Fruit fly (Drosophila melanogaster) whole organism, embryonic: ENCODE measurements around the gene Slimp.

Experiments used
- B-H2 ChIP-seq: fragments of 200-800 bp; sonication (Bioruptor generic); optimal IDR thresholded peaks from 2 replicates; lab custom pipeline; 2018; ENCODE audit warnings: missing biosample characterization, mild to moderate bottlenecking, missing genetic modification characterization
- CG10267 ChIP-seq: fragments of 200-800 bp; sonication (Bioruptor generic); optimal IDR thresholded peaks from 2 replicates; lab custom pipeline; 2018; ENCODE audit warnings: missing biosample characterization, mild to moderate bottlenecking, missing genetic modification characterization, moderate library complexity
- CG10959 ChIP-seq: fragments of 200-800 bp; sonication (Bioruptor generic); IDR thresholded peaks from 2 replicates; pipeline ENCODE4 v1.3.6; 2022; ENCODE audit warnings: missing biosample characterization, missing genetic modification characterization
- CG12236 ChIP-seq: fragments of 200-800 bp; sonication (Bioruptor generic); optimal IDR thresholded peaks from 2 replicates; lab custom pipeline; 2016; ENCODE audit warnings: missing biosample characterization, missing genetic modification characterization
- CG12769 ChIP-seq: fragments of 200-800 bp; sonication (Bioruptor generic); optimal IDR thresholded peaks from 2 replicates; lab custom pipeline; 2019; ENCODE audit warnings: missing biosample characterization, mild to moderate bottlenecking, missing genetic modification characterization, moderate library complexity
- CG13123 ChIP-seq: fragments of 200-800 bp; sonication (Bioruptor generic); optimal IDR thresholded peaks from 2 replicates; lab custom pipeline; 2016; ENCODE audit warnings: missing biosample characterization, missing genetic modification characterization
- CG14014 ChIP-seq: fragments of 200-800 bp; sonication (Bioruptor generic); IDR thresholded peaks from 2 replicates; pipeline ENCODE4 v1.3.6; 2022; ENCODE audit warnings: missing biosample characterization, missing genetic modification characterization
- CG15479 ChIP-seq: fragments of 200-800 bp; sonication (Bioruptor generic); optimal IDR thresholded peaks from 3 replicates; lab custom pipeline; 2019; ENCODE audit warnings: missing biosample characterization, mild to moderate bottlenecking, missing genetic modification characterization, moderate library complexity
- CG16813 ChIP-seq: fragments of 200-800 bp; sonication (Bioruptor generic); IDR thresholded peaks from 3 replicates; pipeline ENCODE4 v1.3.6; 2022; ENCODE audit warnings: missing biosample characterization, missing genetic modification characterization; ENCODE audit not compliant: partially characterized antibody
- CG18619 ChIP-seq: fragments of 200-800 bp; sonication (Bioruptor generic); optimal IDR thresholded peaks from 3 replicates; lab custom pipeline; 2017; ENCODE audit warnings: missing biosample characterization, mild to moderate bottlenecking, missing genetic modification characterization
- CG30403 ChIP-seq: fragments of 200-800 bp; sonication (Bioruptor generic); optimal IDR thresholded peaks from 3 replicates; lab custom pipeline; 2016; ENCODE audit warnings: missing biosample characterization, missing genetic modification characterization
- CG31441 ChIP-seq: fragments of 200-800 bp; sonication (Bioruptor generic); IDR thresholded peaks from 2 replicates; pipeline ENCODE4 v1.3.6; 2022; ENCODE audit warnings: missing biosample characterization, missing genetic modification characterization
- CG3407 ChIP-seq: fragments of 200-800 bp; sonication (Bioruptor generic); optimal IDR thresholded peaks from 2 replicates; lab custom pipeline; 2018; ENCODE audit warnings: missing biosample characterization, mild to moderate bottlenecking, missing genetic modification characterization
- CG3995 ChIP-seq: fragments of 200-800 bp; sonication (Bioruptor generic); optimal IDR thresholded peaks from 3 replicates; lab custom pipeline; 2016; ENCODE audit warnings: missing biosample characterization, missing genetic modification characterization
- CG5953 ChIP-seq: fragments of 200-800 bp; sonication (Bioruptor generic); IDR thresholded peaks from 2 replicates; pipeline ENCODE4 v1.3.6; 2022; ENCODE audit warnings: missing biosample characterization, missing genetic modification characterization
- CG6765 ChIP-seq: fragments of 200-800 bp; sonication (Bioruptor generic); optimal IDR thresholded peaks from 3 replicates; lab custom pipeline; 2017; ENCODE audit warnings: missing biosample characterization, mild to moderate bottlenecking, missing genetic modification characterization
- CG7963 ChIP-seq: fragments of 200-800 bp; sonication (Bioruptor generic); IDR thresholded peaks from 3 replicates; pipeline ENCODE4 v1.3.6; 2022; ENCODE audit warnings: missing biosample characterization, missing genetic modification characterization; ENCODE audit not compliant: partially characterized antibody
- CG8359 ChIP-seq: fragments of 200-800 bp; sonication (Bioruptor generic); optimal IDR thresholded peaks from 2 replicates; lab custom pipeline; 2017; ENCODE audit warnings: missing biosample characterization, mild to moderate bottlenecking, missing genetic modification characterization, borderline replicate concordance
- CG8478 ChIP-seq: fragments of >200 bp; optimal IDR thresholded peaks from 2 replicates; lab custom pipeline; 2018
- CG9817 ChIP-seq: fragments of 200-800 bp; sonication (Bioruptor generic); optimal IDR thresholded peaks from 2 replicates; lab custom pipeline; 2018; ENCODE audit warnings: missing biosample characterization, mild to moderate bottlenecking, missing genetic modification characterization, moderate library complexity
- Dad ChIP-seq: fragments of 200-800 bp; sonication (Bioruptor generic); optimal IDR thresholded peaks from 3 replicates; lab custom pipeline; 2016; ENCODE audit warnings: missing biosample characterization, missing genetic modification characterization
- Fer3 ChIP-seq: fragments of 200-800 bp; sonication (Bioruptor generic); optimal IDR thresholded peaks from 2 replicates; lab custom pipeline; 2018; ENCODE audit warnings: missing biosample characterization, mild to moderate bottlenecking, missing genetic modification characterization, moderate library complexity
- Myb ChIP-seq: fragments of 200-800 bp; sonication (Bioruptor generic); optimal IDR thresholded peaks from 2 replicates; lab custom pipeline; 2016; ENCODE audit warnings: missing biosample characterization, missing genetic modification characterization
- NC2α ChIP-seq: fragments of 200-800 bp; sonication (Bioruptor generic); optimal IDR thresholded peaks from 2 replicates; lab custom pipeline; 2016; ENCODE audit warnings: missing biosample characterization, missing genetic modification characterization
- NfI ChIP-seq: fragments of 200-800 bp; sonication (Bioruptor generic); optimal IDR thresholded peaks from 3 replicates; lab custom pipeline; 2018; ENCODE audit warnings: missing biosample characterization, mild to moderate bottlenecking, missing genetic modification characterization, moderate library complexity
- Sox100B ChIP-seq: fragments of 200-800 bp; sonication (Bioruptor generic); optimal IDR thresholded peaks from 3 replicates; lab custom pipeline; 2018; ENCODE audit warnings: missing biosample characterization, mild to moderate bottlenecking, missing genetic modification characterization
- Spps ChIP-seq: fragments of 200-800 bp; sonication (Bioruptor generic); optimal IDR thresholded peaks from 2 replicates; lab custom pipeline; 2018; ENCODE audit warnings: missing biosample characterization, mild to moderate bottlenecking, missing genetic modification characterization
- Ssrp ChIP-seq: fragments of 200-800 bp; sonication (Bioruptor generic); optimal IDR thresholded peaks from 2 replicates; lab custom pipeline; 2018; ENCODE audit warnings: missing biosample characterization, mild to moderate bottlenecking, missing genetic modification characterization, moderate library complexity
- YL-1 ChIP-seq: fragments of 200-800 bp; sonication (Bioruptor generic); optimal IDR thresholded peaks from 3 replicates; lab custom pipeline; 2017; ENCODE audit warnings: missing biosample characterization, mild to moderate bottlenecking, missing genetic modification characterization
- ap ChIP-seq: fragments of 200-800 bp; sonication (Bioruptor generic); IDR thresholded peaks from 2 replicates; pipeline ENCODE4 v1.3.6; 2022; ENCODE audit warnings: missing biosample characterization, missing genetic modification characterization
- bigmax ChIP-seq: fragments of 200-800 bp; sonication (Bioruptor generic); optimal IDR thresholded peaks from 2 replicates; lab custom pipeline; 2018; ENCODE audit warnings: missing biosample characterization, mild to moderate bottlenecking, missing genetic modification characterization
- br ChIP-seq: fragments of >200 bp; optimal IDR thresholded peaks from 2 replicates; lab custom pipeline; 2017
- disco-r ChIP-seq: fragments of 200-800 bp; sonication (Bioruptor generic); optimal IDR thresholded peaks from 2 replicates; lab custom pipeline; 2016; ENCODE audit warnings: missing biosample characterization, missing genetic modification characterization
- gfzf ChIP-seq: fragments of 200-800 bp; sonication (Bioruptor generic); optimal IDR thresholded peaks from 2 replicates; lab custom pipeline; 2016; ENCODE audit warnings: missing biosample characterization, mild to moderate bottlenecking, missing genetic modification characterization, moderate library complexity
- grau ChIP-seq: fragments of 200-800 bp; optimal IDR thresholded peaks from 3 replicates; lab custom pipeline; 2019; ENCODE audit warnings: missing biosample characterization, mild to moderate bottlenecking, missing genetic modification characterization, moderate library complexity
- gsb-n ChIP-seq: fragments of 200-800 bp; sonication (Bioruptor generic); optimal IDR thresholded peaks from 3 replicates; lab custom pipeline; 2018; ENCODE audit warnings: missing biosample characterization, mild to moderate bottlenecking, missing genetic modification characterization
- kni ChIP-seq: fragments of 200-800 bp; sonication (Bioruptor generic); optimal IDR thresholded peaks from 3 replicates; lab custom pipeline; 2017; ENCODE audit warnings: mild to moderate bottlenecking, missing biosample characterization, missing genetic modification reagents, missing genetic modification characterization
- pzg ChIP-seq: fragments of 200-800 bp; sonication (Bioruptor generic); optimal IDR thresholded peaks from 3 replicates; lab custom pipeline; 2018; ENCODE audit warnings: missing biosample characterization, mild to moderate bottlenecking, missing genetic modification characterization, moderate library complexity
- row ChIP-seq: fragments of 200-800 bp; sonication (Bioruptor generic); IDR thresholded peaks from 3 replicates; pipeline ENCODE4 v1.3.6; 2022; ENCODE audit warnings: missing biosample characterization, missing genetic modification characterization
- sim ChIP-seq: fragments of 200-800 bp; sonication (Bioruptor generic); IDR thresholded peaks from 2 replicates; pipeline ENCODE4 v1.3.6; 2022; ENCODE audit warnings: missing biosample characterization, missing genetic modification characterization
- sr ChIP-seq: fragments of 200-800 bp; sonication (Bioruptor generic); IDR thresholded peaks from 3 replicates; pipeline ENCODE4 v1.3.6; 2022; ENCODE audit warnings: missing biosample characterization, missing genetic modification characterization
- ssp ChIP-seq: fragments of 200-800 bp; sonication (Bioruptor generic); IDR thresholded peaks from 2 replicates; pipeline ENCODE4 v1.3.6; 2022; ENCODE audit warnings: missing biosample characterization, missing genetic modification characterization
- trem ChIP-seq: fragments of 200-800 bp; optimal IDR thresholded peaks from 3 replicates; lab custom pipeline; 2019; ENCODE audit warnings: missing biosample characterization, mild to moderate bottlenecking, missing genetic modification characterization, moderate library complexity
- ttk ChIP-seq: fragments of 200-800 bp; sonication (Bioruptor generic); IDR thresholded peaks from 2 replicates; pipeline ENCODE4 v2.1.2; 2022; ENCODE audit warnings: missing biosample characterization, missing genetic modification characterization
- tup ChIP-seq: fragments of 200-800 bp; sonication (Bioruptor generic); optimal IDR thresholded peaks from 2 replicates; lab custom pipeline; 2016; ENCODE audit warnings: missing biosample characterization, mild to moderate bottlenecking, missing genetic modification characterization, moderate library complexity
- unc-4 ChIP-seq: fragments of 200-800 bp; sonication (Bioruptor generic); IDR thresholded peaks from 2 replicates; pipeline ENCODE4 v1.3.6; 2022; ENCODE audit warnings: missing biosample characterization, missing genetic modification characterization; ENCODE audit not compliant: partially characterized antibody
- usp ChIP-seq: fragments of >200 bp; optimal IDR thresholded peaks from 2 replicates; lab custom pipeline; 2017; ENCODE audit warnings: missing biosample characterization, missing genetic modification characterization
- vfl ChIP-seq: fragments of 200-800 bp; sonication (Bioruptor generic); optimal IDR thresholded peaks from 2 replicates; lab custom pipeline; 2016; ENCODE audit warnings: missing biosample characterization, missing genetic modification characterization
- vvl ChIP-seq: fragments of 200-800 bp; sonication (Bioruptor generic); IDR thresholded peaks from 2 replicates; pipeline ENCODE4 v1.3.6; 2022; ENCODE audit warnings: missing biosample characterization, missing genetic modification characterization
- zfh2 ChIP-seq: fragments of 200-800 bp; sonication (Bioruptor generic); optimal IDR thresholded peaks from 2 replicates; lab custom pipeline; 2016; ENCODE audit warnings: missing biosample characterization, missing genetic modification characterization

The Slimp gene

DNA sequence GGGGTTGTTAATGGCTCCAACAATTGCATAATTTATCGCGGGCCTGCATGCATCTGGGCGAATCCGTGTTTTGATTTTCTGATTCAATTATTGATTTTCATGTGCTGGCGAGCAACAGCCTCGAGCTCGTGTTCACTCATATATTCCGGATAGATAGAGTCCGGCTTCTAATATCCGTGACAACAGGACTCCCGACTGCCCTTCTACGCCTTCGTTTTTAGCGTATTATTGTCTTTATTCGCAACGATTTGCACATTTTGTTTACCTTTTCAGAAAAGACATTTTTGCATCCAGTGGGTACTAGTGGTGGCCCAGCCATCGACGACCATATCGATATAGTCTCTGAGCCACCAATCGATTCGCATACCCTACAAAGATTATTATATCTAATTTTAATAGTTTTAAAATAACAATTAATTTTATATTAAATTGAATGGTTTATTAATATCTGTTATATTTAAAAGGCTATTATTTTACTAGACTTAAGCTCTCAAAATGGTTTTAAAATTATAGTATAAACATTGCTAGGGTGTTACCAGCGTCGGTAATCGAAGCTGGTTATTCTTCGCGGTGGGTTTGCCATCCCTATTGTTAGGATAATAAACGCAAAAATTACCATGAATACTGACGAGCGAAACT, 12.5 kb upstream of the Slimp start, which contains the start of the genes Myo95E and TBC1d7 (continued):
- TF ChIP-seq CG16813 (GFP tag; lab: Robert Waterston, UW): peak; percentile 75
- peak; percentile 83 for TF ChIP-seq CG9817 (tag; lab: Kevin White, UChicago)
- peak; percentile 86 for TF ChIP-seq Fer3 (tag; lab: Kevin White, UChicago)
- no peak for TF ChIP-seq gfzf (GFP tag; lab: Kevin White, UChicago)
- peak; percentile 93 for TF ChIP-seq CG14014
- peak; percentile 77 for TF ChIP-seq CG18619 (GFP tag; lab: Kevin White, UChicago)
- no peak for TF ChIP-seq CG15479 (GFP tag; lab: Kevin White, UChicago)
- TF ChIP-seq NC2α (GFP tag; lab: Kevin White, UChicago): no peak
- TF ChIP-seq vvl (GFP tag; lab: Robert Waterston, UW): peak; percentile 97
- TF ChIP-seq row: peak; percentile 99
- TF ChIP-seq Spps: peak; percentile 67
- peak; percentile 92 for TF ChIP-seq ttk (GFP tag; lab: Robert Waterston, UW)
- peak; percentile 92 for TF ChIP-seq CG30403 (GFP tag; lab: Kevin White, UChicago)
- no peak for TF ChIP-seq Dad
- TF ChIP-seq zfh2: peak; percentile 73
- peak; percentile 61 for TF ChIP-seq vfl
- peak; percentile 7 for TF ChIP-seq Myb (GFP tag; lab: Kevin White, UChicago)
- TF ChIP-seq sim: 0 out of 2 replicates have a peak, but pooled peaks have one; percentile 72
- peak; percentile 86 for TF ChIP-seq Sox100B (GFP tag; lab: Kevin White, UChicago)
- TF ChIP-seq gsb-n (tag; lab: Kevin White, UChicago): no peak
- no peak for TF ChIP-seq CG31441
- TF ChIP-seq pzg (GFP tag; lab: Kevin White, UChicago): peak; percentile 50
- TF ChIP-seq grau (tag; lab: Kevin White, UChicago): peak; percentile 89
- no peak for TF ChIP-seq disco-r (GFP tag; lab: Kevin White, UChicago)
- no peak for TF ChIP-seq CG8478
- peak; percentile 90 for TF ChIP-seq trem (tag; lab: Kevin White, UChicago)
- TF ChIP-seq CG3407 (GFP tag; lab: Kevin White, UChicago): peak; percentile 61
- TF ChIP-seq CG10959: peak; percentile 89
- TF ChIP-seq kni (GFP tag; lab: Kevin White, UChicago): no peak
- peak; percentile 70 for TF ChIP-seq CG3995 (GFP tag; lab: Kevin White, UChicago)
- TF ChIP-seq ap (GFP tag; lab: Robert Waterston, UW): peak; percentile 93
- TF ChIP-seq ssp (GFP tag; lab: Robert Waterston, UW): peak; percentile 87
- TF ChIP-seq unc-4 (GFP tag; lab: Robert Waterston, UW): peak; percentile 81
- peak; percentile 70 for TF ChIP-seq CG13123 (GFP tag; lab: Kevin White, UChicago)
- peak; percentile 61 for TF ChIP-seq B-H2 (GFP tag; lab: Kevin White, UChicago)
- TF ChIP-seq NfI (GFP tag; lab: Kevin White, UChicago): peak; percentile 86
- TF ChIP-seq CG5953: peak; percentile 89
- no peak for TF ChIP-seq br
- peak; percentile 52 for TF ChIP-seq tup (GFP tag; lab: Kevin White, UChicago)
- TF ChIP-seq sr: peak; percentile 39; the same call in 1 of the 3 replicates
- TF ChIP-seq CG12236 (GFP tag; lab: Kevin White, UChicago): no peak
- no peak for TF ChIP-seq usp (GFP tag; lab: Kevin White, UChicago)
- 0 out of 3 replicates have a peak, but pooled peaks have one; percentile 11 for TF ChIP-seq CG7963 (GFP tag; lab: Robert Waterston, UW)
- TF ChIP-seq CG12769 (tag; lab: Kevin White, UChicago): no peak
- TF ChIP-seq CG10267: peak; percentile 84
- TF ChIP-seq CG6765 (GFP tag; lab: Kevin White, UChicago): peak; percentile 10
- TF ChIP-seq Ssrp (tag; lab: Kevin White, UChicago): peak; percentile 86
- TF ChIP-seq YL-1 (GFP tag; lab: Kevin White, UChicago): peak; percentile 76
- no peak for TF ChIP-seq bigmax (GFP tag; lab: Kevin White, UChicago)
- TF ChIP-seq CG8359: no peak
